Fruit fly (Drosophila melanogaster) whole organism, pupa: ENCODE measurements around the gene CG12502.

ENCODE experiments used
- CG10348 ChIP-seq: fragments of 200-800 bp; sonication (Bioruptor generic); IDR thresholded peaks from 2 replicates; pipeline ENCODE4 v1.3.6; 2022; ENCODE audit warnings: missing biosample characterization, missing genetic modification characterization
- CG12605 ChIP-seq: fragments of 200-800 bp; sonication (Bioruptor generic); IDR thresholded peaks from 2 replicates; pipeline ENCODE4 v1.3.6; 2022; ENCODE audit warnings: missing biosample characterization, missing genetic modification characterization
- CG13204 ChIP-seq: fragments of 200-800 bp; sonication (Bioruptor generic); optimal IDR thresholded peaks from 2 replicates; lab custom pipeline; 2018; ENCODE audit warnings: missing biosample characterization, mild to moderate bottlenecking, missing genetic modification characterization, moderate library complexity
- CG14655 ChIP-seq: fragments of 200-800 bp; sonication (Bioruptor generic); optimal IDR thresholded peaks from 3 replicates; lab custom pipeline; 2017; ENCODE audit warnings: mild to moderate bottlenecking, missing biosample characterization, missing genetic modification reagents, missing genetic modification characterization
- CG15710 ChIP-seq: fragments of 200-800 bp; sonication (Bioruptor generic); optimal IDR thresholded peaks from 2 replicates; lab custom pipeline; 2018; ENCODE audit warnings: missing biosample characterization, mild to moderate bottlenecking, missing genetic modification characterization, moderate library complexity
- CG17806 ChIP-seq: fragments of 200-800 bp; sonication (Bioruptor generic); optimal IDR thresholded peaks from 2 replicates; lab custom pipeline; 2018; ENCODE audit warnings: missing biosample characterization, mild to moderate bottlenecking, missing genetic modification characterization, moderate library complexity
- CG32121 ChIP-seq: fragments of 200-800 bp; sonication (Bioruptor generic); IDR thresholded peaks from 2 replicates; pipeline ENCODE4 v1.3.6; 2022; ENCODE audit warnings: missing biosample characterization, missing genetic modification characterization
- CG34367 ChIP-seq: fragments of 200-800 bp; sonication (Bioruptor generic); optimal IDR thresholded peaks from 2 replicates; lab custom pipeline; 2018; ENCODE audit warnings: missing biosample characterization, mild to moderate bottlenecking, missing genetic modification characterization
- CG4496 ChIP-seq: fragments of 200-800 bp; sonication (Bioruptor generic); IDR thresholded peaks from 3 replicates; pipeline ENCODE4 v1.3.6; 2022; ENCODE audit warnings: missing biosample characterization, missing genetic modification characterization
- CG8159 ChIP-seq: fragments of 200-800 bp; sonication (Bioruptor generic); optimal IDR thresholded peaks from 3 replicates; lab custom pipeline; 2018; ENCODE audit warnings: missing biosample characterization, mild to moderate bottlenecking, missing genetic modification characterization, moderate library complexity
- CG8301 ChIP-seq: fragments of 200-800 bp; sonication (Bioruptor generic); optimal IDR thresholded peaks from 2 replicates; lab custom pipeline; 2018; ENCODE audit warnings: missing biosample characterization, mild to moderate bottlenecking, missing genetic modification characterization
- CG9948 ChIP-seq: fragments of 200-800 bp; sonication (Bioruptor generic); optimal IDR thresholded peaks from 2 replicates; lab custom pipeline; 2018; ENCODE audit warnings: missing biosample characterization, mild to moderate bottlenecking, missing genetic modification characterization, moderate library complexity
- D1 ChIP-seq: fragments of 200-800 bp; sonication (Bioruptor generic); optimal IDR thresholded peaks from 2 replicates; lab custom pipeline; 2018; ENCODE audit warnings: missing biosample characterization, mild to moderate bottlenecking, missing genetic modification characterization, moderate library complexity
- EcR ChIP-seq: fragments of 200-800 bp; sonication (Bioruptor generic); optimal IDR thresholded peaks from 3 replicates; lab custom pipeline; 2019; ENCODE audit warnings: missing biosample characterization, missing genetic modification characterization, mild to moderate bottlenecking, moderate library complexity, missing genetic modification reagents
- Ets98B ChIP-seq: fragments of 200-800 bp; sonication (Bioruptor generic); IDR thresholded peaks from 2 replicates; pipeline ENCODE4 v1.3.6; 2022; ENCODE audit warnings: missing biosample characterization, missing genetic modification characterization
- Pif1A ChIP-seq: fragments of 200-800 bp; sonication (Bioruptor generic); optimal IDR thresholded peaks from 3 replicates; lab custom pipeline; 2016; ENCODE audit warnings: missing biosample characterization, missing genetic modification characterization
- Pif1B ChIP-seq: fragments of 200-800 bp; sonication (Bioruptor generic); optimal IDR thresholded peaks from 3 replicates; lab custom pipeline; 2016; ENCODE audit warnings: missing biosample characterization, missing genetic modification characterization
- Snoo ChIP-seq: fragments of 200-800 bp; sonication (Bioruptor generic); optimal IDR thresholded peaks from 3 replicates; lab custom pipeline; 2017; ENCODE audit warnings: missing biosample characterization, mild to moderate bottlenecking, missing genetic modification characterization, inconsistent platforms
- fd96Ca ChIP-seq: fragments of 200-800 bp; sonication (Bioruptor generic); IDR thresholded peaks from 3 replicates; pipeline ENCODE4 v1.3.6; 2022; ENCODE audit warnings: missing biosample characterization, missing genetic modification characterization
- gl ChIP-seq: fragments of 200-800 bp; sonication (Bioruptor generic); optimal IDR thresholded peaks from 2 replicates; lab custom pipeline; 2018; ENCODE audit warnings: missing biosample characterization, mild to moderate bottlenecking, missing genetic modification characterization
- rn ChIP-seq: fragments of 200-800 bp; sonication (Bioruptor generic); IDR thresholded peaks from 2 replicates; pipeline ENCODE4 v1.3.6; 2022; ENCODE audit warnings: missing biosample characterization, missing genetic modification characterization

CG12502 gene

DNA sequence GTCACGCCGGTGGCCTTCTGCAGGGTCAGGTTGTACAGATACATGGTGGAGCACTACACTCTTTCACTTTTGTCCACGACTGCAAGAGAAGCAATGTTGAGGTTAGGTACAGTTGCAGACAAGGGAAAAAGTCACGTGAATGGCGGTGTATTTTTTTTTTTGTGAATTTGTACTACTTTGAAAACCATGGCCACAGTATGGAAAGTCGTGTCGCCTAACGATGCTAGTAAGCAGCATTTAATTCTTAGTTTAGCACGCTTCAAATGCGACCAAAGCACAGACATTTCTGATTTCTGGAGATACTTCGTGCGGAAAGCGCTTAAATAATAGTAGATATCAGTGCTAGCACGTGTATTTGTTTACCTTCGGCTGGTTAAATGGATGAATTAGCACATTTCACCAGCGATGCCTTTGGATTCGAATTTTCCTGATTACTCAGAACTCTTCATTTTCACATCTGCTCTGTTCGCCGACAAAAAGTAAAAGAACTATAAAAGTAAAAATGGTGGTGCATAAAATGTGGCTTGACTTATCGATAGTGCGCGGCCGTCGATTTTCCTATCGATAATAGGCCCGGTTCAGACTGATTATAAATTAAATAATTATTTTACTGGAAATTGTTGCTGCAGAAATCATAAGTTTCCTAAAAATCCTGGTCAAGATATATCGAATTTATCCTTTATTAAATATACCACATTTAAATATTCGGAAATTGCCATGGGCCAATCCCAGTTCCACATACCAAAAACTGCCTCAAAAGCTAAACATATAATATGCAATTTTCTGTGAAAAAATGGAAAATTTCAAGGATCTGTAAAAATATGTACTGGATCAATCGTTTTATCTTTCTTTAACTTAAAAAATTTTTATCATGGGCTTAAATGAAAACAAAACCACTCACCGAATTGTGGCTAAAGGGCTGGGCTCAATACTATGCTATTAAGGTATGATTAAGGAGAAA, 32.0 kb upstream of the CG12502 start, which contains the start of gene Sf3b3:
Gene Sf3b3, minus strand, starts transcription at position 489 of the 961 bp plus-strand sequence.
- TF ChIP-seq Pif1A (GFP tag; lab: Kevin White, UChicago) (no peak), CG15710 (tag; lab: Kevin White, UChicago) (peak; percentile 12), CG4496 (GFP tag; lab: Robert Waterston, UW) (peak; percentile 33; the same call in 1 of the 3 replicates), CG32121 (GFP tag; lab: Robert Waterston, UW) (0 out of 2 replicates have a peak, but pooled peaks have one; percentile 16), CG12605 (peak; percentile 24; the same call in 1 of the 2 replicates), fd96Ca (GFP tag; lab: Robert Waterston, UW) (peak; percentile 17; the same call in 1 of the 3 replicates), CG34367 (tag; lab: Kevin White, UChicago) (no peak), CG17806 (tag; lab: Kevin White, UChicago) (peak; percentile 6), Ets98B (GFP tag; lab: Robert Waterston, UW) (peak; percentile 8; the same call in 1 of the 2 replicates), gl (tag; lab: Kevin White, UChicago) (peak; percentile 10), CG9948 (peak; percentile 6), D1 (tag; lab: Kevin White, UChicago) (no peak)

DNA sequence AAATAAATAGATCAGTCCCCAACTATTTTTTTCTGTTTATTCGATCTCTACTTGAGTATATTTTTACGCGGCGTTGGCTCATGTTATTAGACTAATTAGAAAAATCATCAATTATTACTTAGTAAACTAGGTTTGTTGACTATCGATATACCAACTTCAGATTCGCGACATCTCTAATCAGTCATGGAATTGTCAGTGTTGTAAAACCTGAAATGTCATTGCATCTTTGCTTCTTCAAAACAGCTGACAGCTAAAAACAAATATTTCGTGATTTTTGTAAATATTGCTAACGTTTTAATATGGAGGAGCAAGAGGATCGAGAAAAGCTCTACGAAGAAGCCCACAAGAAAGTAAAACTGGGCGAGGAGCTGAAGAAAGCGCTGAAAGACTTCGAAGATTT, 31.3 kb upstream of the CG12502 start, which contains the start of gene CG42553:
Gene CG42553, plus strand, starts transcription at position 216 of the 400 bp plus-strand sequence.
- TF ChIP-seq EcR (GFP tag; lab: Kevin White, UChicago): no peak
- TF ChIP-seq Snoo: no peak
- TF ChIP-seq CG9948: no peak
- TF ChIP-seq CG17806 (tag; lab: Kevin White, UChicago): no peak
- TF ChIP-seq CG4496 (GFP tag; lab: Robert Waterston, UW): no peak
- no peak for TF ChIP-seq D1 (tag; lab: Kevin White, UChicago)
- TF ChIP-seq CG15710 (tag; lab: Kevin White, UChicago): no peak
- TF ChIP-seq rn (GFP tag; lab: Robert Waterston, UW): no peak
- no peak for TF ChIP-seq fd96Ca (GFP tag; lab: Robert Waterston, UW)
- TF ChIP-seq Pif1A (GFP tag; lab: Kevin White, UChicago): no peak
- no peak for TF ChIP-seq gl (tag; lab: Kevin White, UChicago)

DNA sequence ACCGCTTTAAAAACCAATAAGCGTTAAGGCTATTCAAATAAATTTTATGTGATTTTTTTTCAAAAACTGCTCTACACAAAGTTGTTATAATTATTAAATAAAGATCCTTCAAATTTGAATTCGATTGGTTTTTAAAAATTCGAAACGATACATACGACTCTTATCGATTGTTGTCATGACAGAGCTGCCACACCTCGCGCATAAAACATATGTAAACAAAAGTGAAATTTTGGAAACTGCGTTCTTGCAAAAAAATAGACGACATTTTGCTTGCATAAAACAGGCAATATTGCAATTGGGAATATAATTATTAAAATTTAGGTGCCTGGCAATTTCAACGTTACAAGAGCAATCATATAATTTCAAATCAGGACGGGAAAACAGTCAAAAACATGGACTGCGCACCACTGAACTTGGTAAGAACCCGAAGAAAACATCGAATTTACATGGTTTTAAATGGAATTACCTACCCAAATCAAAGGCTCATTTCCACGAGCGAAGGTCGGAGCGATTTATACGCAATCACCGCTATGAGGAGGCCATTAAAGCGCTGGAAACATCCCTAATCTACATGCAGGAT, 29.7 kb upstream of the CG12502 start, which contains the start of gene CG42554:
Gene CG42554, plus strand, starts transcription at position 229 of the 580 bp plus-strand sequence.
- TF ChIP-seq Pif1A (GFP tag; lab: Kevin White, UChicago) (no peak), CG8159 (tag; lab: Kevin White, UChicago) (no peak), CG4496 (GFP tag; lab: Robert Waterston, UW) (no peak), Pif1B (GFP tag; lab: Kevin White, UChicago) (no peak), rn (GFP tag; lab: Robert Waterston, UW) (no peak), CG12605 (no peak), fd96Ca (GFP tag; lab: Robert Waterston, UW) (no peak), CG13204 (GFP tag; lab: Kevin White, UChicago) (no peak), CG32121 (GFP tag; lab: Robert Waterston, UW) (no peak), D1 (tag; lab: Kevin White, UChicago) (no peak), Snoo (no peak), gl (tag; lab: Kevin White, UChicago) (no peak), EcR (GFP tag; lab: Kevin White, UChicago) (no peak), CG9948 (no peak)

DNA sequence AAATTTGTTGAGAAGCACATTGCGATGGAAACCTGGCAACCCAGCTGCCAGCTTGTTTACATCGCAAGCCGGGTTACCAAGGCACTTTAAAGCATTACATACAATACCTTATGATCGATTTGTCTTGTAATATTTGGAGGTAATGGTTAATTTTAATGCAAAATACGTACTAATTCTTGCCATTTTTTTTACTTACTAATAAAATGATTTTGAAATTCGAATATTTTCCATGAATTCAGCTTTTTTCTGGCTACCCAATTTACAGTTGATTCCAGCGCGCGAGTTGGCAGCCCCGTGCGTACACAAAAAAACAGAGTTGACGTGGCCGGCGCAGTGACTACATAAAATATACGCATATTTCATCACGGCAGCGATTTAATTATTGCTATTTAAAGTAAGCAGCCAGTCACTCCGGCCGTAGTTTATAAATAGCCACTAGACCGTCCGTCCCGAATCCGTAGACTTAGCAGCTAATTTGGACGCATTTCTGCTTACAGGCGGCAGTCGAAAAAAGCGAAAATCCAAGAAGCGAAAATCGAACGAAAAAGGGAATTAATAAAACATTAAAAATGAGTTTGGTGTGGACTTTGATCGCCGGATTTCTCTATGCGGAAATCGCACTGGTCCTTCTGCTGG, 27.5 kb upstream of the CG12502 start, which contains the start of the genes CG13901 and CG13887:
Gene CG13901, minus strand, starts transcription at position 270 of the 636 bp plus-strand sequence.
Gene CG13887, plus strand, starts transcription at position 310 of the 636 bp plus-strand sequence.
- TF ChIP-seq gl (tag; lab: Kevin White, UChicago) (peak; percentile 50), CG32121 (GFP tag; lab: Robert Waterston, UW) (peak; percentile 83), CG9948 (peak; percentile 80), CG14655 (GFP tag; lab: Kevin White, UChicago) (no peak), CG12605 (peak; percentile 45; the same call in 1 of the 2 replicates), rn (GFP tag; lab: Robert Waterston, UW) (peak; percentile 72; the same call in 1 of the 2 replicates), fd96Ca (GFP tag; lab: Robert Waterston, UW) (peak; percentile 87), EcR (GFP tag; lab: Kevin White, UChicago) (peak; percentile 74), CG13204 (GFP tag; lab: Kevin White, UChicago) (no peak), Pif1A (GFP tag; lab: Kevin White, UChicago) (no peak), Pif1B (GFP tag; lab: Kevin White, UChicago) (no peak), Snoo (peak; percentile 75), CG10348 (GFP tag; lab: Robert Waterston, UW) (0 out of 2 replicates have a peak, but pooled peaks have one; percentile 48), Ets98B (GFP tag; lab: Robert Waterston, UW) (peak; percentile 88), CG15710 (tag; lab: Kevin White, UChicago) (peak; percentile 87), CG4496 (GFP tag; lab: Robert Waterston, UW) (peak; percentile 86), CG8159 (tag; lab: Kevin White, UChicago) (peak; percentile 87), CG17806 (tag; lab: Kevin White, UChicago) (peak; percentile 85), CG8301 (tag; lab: Kevin White, UChicago) (peak; percentile 80), CG34367 (tag; lab: Kevin White, UChicago) (peak; percentile 81), D1 (tag; lab: Kevin White, UChicago) (no peak)
- TF ChIP-seq, all 21 proteins: peak for 16
